Worm (Caenorhabditis elegans): ENCODE results near the gene R01E6.7.

ce11 chrX:13528630-13529138 is 41.1 kb downstream of the R01E6.7 start, which contains the start of gene F18H3.4:
- TF ChIP-seq unc-39 (tag; optimal IDR thresholded peaks at IDR 0.05) (no peak), mdl-1 (tag; optimal IDR thresholded peaks at IDR 0.05) (no peak), tbx-2 (tag; optimal IDR thresholded peaks at IDR 0.05) (no peak), jun-1 (tag; optimal IDR thresholded peaks at IDR 0.05) (peak; percentile 94), snpc-4 (tag; optimal IDR thresholded peaks at IDR 0.05) (no peak), skn-1 (tag; optimal IDR thresholded peaks at IDR 0.05) (no peak), fkh-10 (GFP tag; optimal IDR thresholded peaks at IDR 0.05) (no peak), nhr-25 (tag; optimal IDR thresholded peaks at IDR 0.05) (no peak), elt-3 (tag; optimal IDR thresholded peaks at IDR 0.05) (peak in 1 of 3 experiments; percentile 27), nhr-12 (tag; optimal IDR thresholded peaks at IDR 0.05) (no peak), nhr-77 (tag; optimal IDR thresholded peaks at IDR 0.05) (no peak), lin-15B (tag; optimal IDR thresholded peaks at IDR 0.05) (no peak), nfya-1 (tag; optimal IDR thresholded peaks at IDR 0.05; ENCODE audit: insufficient read depth) (peak; percentile 19), ceh-82 (tag; optimal IDR thresholded peaks at IDR 0.05) (no peak)

Measured in whole organism, L3 larva.